Fruit fly (Drosophila melanogaster): Measurements from ENCODE around the gene CG31697.

CG31697 gene

dm6 chr2L:19571574-19572495 is 36.6 kb downstream of the CG31697 start (continued):
- peak; percentile 79 for TF ChIP-seq pros (GFP tag; optimal IDR thresholded peaks at IDR 0.05)
- peak; percentile 27; the same call in 1 of the 2 replicates for TF ChIP-seq CG10321 (GFP tag; IDR thresholded peaks at IDR 0.05)
- no peak for TF ChIP-seq so (GFP tag; IDR thresholded peaks at IDR 0.05)
- TF ChIP-seq Stat92E (GFP tag; optimal IDR thresholded peaks at IDR 0.05), result peak in 1 of 3 experiments; percentile 87
- TF ChIP-seq Lim3 (GFP tag; IDR thresholded peaks at IDR 0.05), result no peak
- peak; percentile 94 for TF ChIP-seq CG4360 (GFP tag; IDR thresholded peaks at IDR 0.05)
- peak in 1 of 2 experiments; percentile 52 for TF ChIP-seq Pdp1 (GFP tag; optimal IDR thresholded peaks at IDR 0.05)
- TF ChIP-seq gro (GFP tag; optimal IDR thresholded peaks at IDR 0.05), result peak; percentile 38
- TF ChIP-seq stwl (tag; optimal IDR thresholded peaks at IDR 0.05), result no peak
- TF ChIP-seq CG15269 (tag; optimal IDR thresholded peaks at IDR 0.05), result no peak
- peak; percentile 36 for TF ChIP-seq bbx (GFP tag; IDR thresholded peaks at IDR 0.05; ENCODE audit: partially characterized antibody)
- TF ChIP-seq CG15073 (GFP tag; optimal IDR thresholded peaks at IDR 0.05), result no peak
- peak; percentile 90 for TF ChIP-seq CG17385 (GFP tag; optimal IDR thresholded peaks at IDR 0.05)
- TF ChIP-seq CG42726 (GFP tag; IDR thresholded peaks at IDR 0.05; ENCODE audit: partially characterized antibody), result no peak
- no peak for TF ChIP-seq CG4282 (GFP tag; optimal IDR thresholded peaks at IDR 0.05)
- TF ChIP-seq scrt (GFP tag; optimal IDR thresholded peaks at IDR 0.05), result peak; percentile 40
- no peak for TF ChIP-seq pan (optimal IDR thresholded peaks at IDR 0.05)
- TF ChIP-seq pan (GFP tag; optimal IDR thresholded peaks at IDR 0.05 in 1 of 2, IDR thresholded peaks at IDR 0.05 in 1 of 2), result no peak
- TF ChIP-seq CG6813 (GFP tag; optimal IDR thresholded peaks at IDR 0.05), result no peak
- no peak for TF ChIP-seq Dek (tag; optimal IDR thresholded peaks at IDR 0.05)
- TF ChIP-seq HmgD (GFP tag; optimal IDR thresholded peaks at IDR 0.05), result peak; percentile 16
- peak; percentile 44 for TF ChIP-seq CHES-1-like (GFP tag; optimal IDR thresholded peaks at IDR 0.05)
- TF ChIP-seq Fer3 (tag; optimal IDR thresholded peaks at IDR 0.05), result no peak
- TF ChIP-seq dmrt99B (tag; optimal IDR thresholded peaks at IDR 0.05), result no peak
- TF ChIP-seq CG34376 (GFP tag; optimal IDR thresholded peaks at IDR 0.05), result no peak
- no peak for TF ChIP-seq CG5953 (GFP tag; IDR thresholded peaks at IDR 0.05)
- no peak for TF ChIP-seq CG30431 (GFP tag; optimal IDR thresholded peaks at IDR 0.05)
- no peak for TF ChIP-seq CG12744 (GFP tag; optimal IDR thresholded peaks at IDR 0.05)
- TF ChIP-seq Opbp (GFP tag; IDR thresholded peaks at IDR 0.05; ENCODE audit: partially characterized antibody), result peak; percentile 40; the same call in 1 of the 3 replicates
- TF ChIP-seq lab (GFP tag; optimal IDR thresholded peaks at IDR 0.05), result no peak
- TF ChIP-seq Ets65A (GFP tag), result peak; percentile 55
- TF ChIP-seq CG9797 (GFP tag; optimal IDR thresholded peaks at IDR 0.05), result no peak
- no peak for TF ChIP-seq CG7786 (GFP tag; optimal IDR thresholded peaks at IDR 0.05)
- no peak for TF ChIP-seq CG9437 (GFP tag; optimal IDR thresholded peaks at IDR 0.05)
- TF ChIP-seq tin (GFP tag; optimal IDR thresholded peaks at IDR 0.05), result no peak
- 0 out of 2 replicates have a peak, but pooled peaks have one; percentile 37 for TF ChIP-seq sna (GFP tag; IDR thresholded peaks at IDR 0.05; ENCODE audit: partially characterized antibody)
- no peak; the same call in 1 of the 2 replicates for TF ChIP-seq stc (GFP tag; IDR thresholded peaks at IDR 0.05)
- peak in 1 of 3 experiments; percentile 66 for TF ChIP-seq lola (GFP tag; optimal IDR thresholded peaks at IDR 0.05)
- no peak for TF ChIP-seq D19B (GFP tag; optimal IDR thresholded peaks at IDR 0.05)
- no peak for TF ChIP-seq CG6689 (GFP tag; IDR thresholded peaks at IDR 0.05)
- TF ChIP-seq CG1832 (GFP tag; optimal IDR thresholded peaks at IDR 0.05), result peak; percentile 82
- no peak for TF ChIP-seq da (GFP tag; optimal IDR thresholded peaks at IDR 0.05)
- TF ChIP-seq Xrp1 (GFP tag; IDR thresholded peaks at IDR 0.05), result peak; percentile 6; the same call in 1 of the 2 replicates
- TF ChIP-seq tgo (GFP tag; IDR thresholded peaks at IDR 0.05), result no peak
- no peak for TF ChIP-seq E2f1 (GFP tag; IDR thresholded peaks at IDR 0.05)
- peak; percentile 48 for TF ChIP-seq cad (GFP tag; optimal IDR thresholded peaks at IDR 0.05)
- no peak for TF ChIP-seq repo (GFP tag; optimal IDR thresholded peaks at IDR 0.05)
- peak; percentile 58 for TF ChIP-seq CG13624 (GFP tag; optimal IDR thresholded peaks at IDR 0.05)

Data from whole organism, embryonic.